Worm (Caenorhabditis elegans) whole organism, midembryonic: Measurements from ENCODE around the gene M04B2.7.

Experiments
- flt-1 ChIP-seq: fragments of 200-800 bp; sonication (Bioruptor generic); IDR thresholded peaks from 2 replicates; pipeline ENCODE4 v1.3.6; 2022; ENCODE audit warnings: missing genetic modification characterization, missing compliant biosample characterization
- ztf-23 ChIP-seq: fragments of 200-800 bp; sonication (Bioruptor generic); IDR thresholded peaks from 2 replicates; pipeline ENCODE4 v1.3.6; 2022; ENCODE audit warnings: missing genetic modification reagents, missing genetic modification characterization, missing compliant biosample characterization
- ztf-29 ChIP-seq: fragments of 200-800 bp; sonication (Bioruptor generic); IDR thresholded peaks from 2 replicates; pipeline ENCODE4 v1.3.6; 2022; ENCODE audit warnings: missing genetic modification reagents, missing genetic modification characterization, missing compliant biosample characterization

- TF ChIP-seq flt-1 (GFP tag; lab: Robert Waterston, UW) (peak; percentile 64; the same call in 1 of the 2 replicates), ztf-23 (GFP tag; lab: Robert Waterston, UW) (no peak), ztf-29 (GFP tag; lab: Robert Waterston, UW) (peak; percentile 11; the same call in 1 of the 2 replicates)
Measured at ce11 chrIV:11524241-11524692, 24.3 kb downstream of the M04B2.7 start, which contains the start of gene mep-1.
